Worm (Caenorhabditis elegans) whole organism, L1 larva: ENCODE results near the gene F44A6.3.

Experiments used
- C16A3.4 ChIP-seq: fragments of 150-350 bp; optimal IDR thresholded peaks from 2 replicates; lab custom pipeline; 2014; ENCODE audit warnings: missing biosample characterization, missing genetic modification characterization
- F16B12.6 ChIP-seq: fragments of 150-350 bp; optimal IDR thresholded peaks from 2 replicates; lab custom pipeline; 2014; ENCODE audit warnings: missing biosample characterization, missing genetic modification characterization
- alr-1 ChIP-seq: fragments of 200-800 bp; sonication (Bioruptor generic); optimal IDR thresholded peaks from 2 replicates; lab custom pipeline; 2018; ENCODE audit warnings: borderline replicate concordance, mild to moderate bottlenecking, missing genetic modification characterization, missing compliant biosample characterization
- ama-1 ChIP-seq: fragments of 150-350 bp; optimal IDR thresholded peaks from 2 replicates; lab custom pipeline; 2014
- blmp-1 ChIP-seq: fragments of 150-350 bp; optimal IDR thresholded peaks from 2 replicates; lab custom pipeline; 2014; ENCODE audit warnings: missing biosample characterization, missing genetic modification characterization
- ceh-63 ChIP-seq: fragments of 200-800 bp; sonication (Bioruptor generic); optimal IDR thresholded peaks from 2 replicates; lab custom pipeline; 2018; ENCODE audit warnings: mild to moderate bottlenecking, missing genetic modification characterization, missing compliant biosample characterization
- ceh-82 ChIP-seq, 3 experiments: fragments of 150-350 bp in 1 of 3; sonication (generic microtip) in 2 of 3; optimal IDR thresholded peaks; 2 replicates each; lab custom pipeline; 2014 to 2017; ENCODE audit warnings: missing biosample characterization in 3 of 3, missing genetic modification characterization in 3 of 3
- dpl-1 ChIP-seq, 3 experiments: fragments of 150-350 bp in 2 of 3; sonication (generic microtip) in 1 of 3; optimal IDR thresholded peaks; 2 replicates each; lab custom pipeline; 2014 to 2017; ENCODE audit warnings: missing biosample characterization in 3 of 3, missing genetic modification characterization in 3 of 3, missing genetic modification reagents in 3 of 3
- dsc-1 ChIP-seq: sonication (generic microtip); optimal IDR thresholded peaks from 2 replicates; lab custom pipeline; 2016; ENCODE audit warnings: mild to moderate bottlenecking, missing genetic modification characterization, missing compliant biosample characterization
- efl-1 ChIP-seq, 4 experiments: fragments of 150-350 bp; optimal IDR thresholded peaks in 3 of 4; peaks in 1 of 4; 1 replicate in 1 of 4; 2 replicates in 3 of 4; lab custom pipeline; 2014; ENCODE audit warnings: missing biosample characterization in 2 of 4, missing genetic modification characterization in 2 of 4, missing genetic modification reagents in 2 of 4
- efl-3 ChIP-seq: fragments of 200-800 bp; sonication (Bioruptor generic); optimal IDR thresholded peaks from 2 replicates; lab custom pipeline; 2018; ENCODE audit warnings: mild to moderate bottlenecking, missing genetic modification characterization, missing compliant biosample characterization
- egl-13 ChIP-seq: sonication (generic microtip); optimal IDR thresholded peaks from 2 replicates; lab custom pipeline; 2016; ENCODE audit warnings: missing genotype, missing genetic modification reagents, missing genetic modification characterization, missing compliant biosample characterization
- egl-27 ChIP-seq, 2 experiments: fragments of 150-350 bp in 1 of 2; sonication (generic microtip); optimal IDR thresholded peaks; 3 replicates each; lab custom pipeline; 2017 to 2018; ENCODE audit warnings: missing biosample characterization in 2 of 2, missing genetic modification characterization in 2 of 2, missing genetic modification reagents in 2 of 2
- elt-2 ChIP-seq: sonication (generic microtip); optimal IDR thresholded peaks from 2 replicates; lab custom pipeline; 2016; ENCODE audit warnings: missing genetic modification characterization, mild to moderate bottlenecking, inconsistent platforms, missing compliant biosample characterization, missing genetic modification reagents
- ets-5 ChIP-seq: fragments of 200-800 bp; sonication (Bioruptor generic); IDR thresholded peaks from 2 replicates; pipeline ENCODE4 v1.3.6; 2022; ENCODE audit warnings: missing genetic modification characterization, missing compliant biosample characterization
- grh-1 ChIP-seq: fragments of 200-800 bp; sonication (Bioruptor generic); IDR thresholded peaks from 2 replicates; pipeline ENCODE4 v1.3.6; 2022; ENCODE audit warnings: missing genetic modification reagents, missing genetic modification characterization, missing compliant biosample characterization
- hlh-17 ChIP-seq: fragments of 200-800 bp; sonication (Bioruptor generic); optimal IDR thresholded peaks from 2 replicates; lab custom pipeline; 2018; ENCODE audit warnings: missing genetic modification characterization, mild to moderate bottlenecking, missing compliant biosample characterization, moderate library complexity, borderline replicate concordance
- isw-1 ChIP-seq: fragments of 200-800 bp; sonication (Bioruptor generic); IDR thresholded peaks from 2 replicates; pipeline ENCODE4 v1.3.6; 2022; ENCODE audit warnings: missing genetic modification characterization, missing compliant biosample characterization
- lin-15B ChIP-seq: fragments of 150-350 bp; sonication (generic microtip); optimal IDR thresholded peaks from 3 replicates; lab custom pipeline; 2014; ENCODE audit warnings: missing biosample characterization, missing genetic modification characterization
- lin-35 ChIP-seq, 2 experiments: fragments of 150-350 bp; optimal IDR thresholded peaks; 2 replicates each; lab custom pipeline; 2014; ENCODE audit warnings: missing biosample characterization in 2 of 2, missing genetic modification characterization in 2 of 2, missing genetic modification reagents in 2 of 2
- lin-39 ChIP-seq: fragments of 150-350 bp; optimal IDR thresholded peaks from 2 replicates; lab custom pipeline; 2014; ENCODE audit warnings: missing biosample characterization, missing genetic modification reagents, missing genetic modification characterization
- lir-3 ChIP-seq: sonication (generic microtip); optimal IDR thresholded peaks from 2 replicates; lab custom pipeline; 2016; ENCODE audit warnings: mild to moderate bottlenecking, missing genetic modification characterization, moderate library complexity, missing compliant biosample characterization; ENCODE audit not compliant: poor library complexity
- lsy-2 ChIP-seq, 2 experiments: fragments of 150-350 bp; optimal IDR thresholded peaks; 2 replicates each; lab custom pipeline; 2014; ENCODE audit warnings: missing biosample characterization in 2 of 2, missing genetic modification characterization in 2 of 2
- mab-9 ChIP-seq: fragments of 200-800 bp; sonication (Bioruptor generic); IDR thresholded peaks from 2 replicates; pipeline ENCODE4 v1.3.6; 2022; ENCODE audit warnings: missing genetic modification reagents, missing genetic modification characterization, missing compliant biosample characterization
- mdl-1 ChIP-seq, 2 experiments: fragments of 150-350 bp; optimal IDR thresholded peaks; 2 replicates each; lab custom pipeline; 2014 to 2017; ENCODE audit warnings: missing biosample characterization in 2 of 2, missing genetic modification characterization in 2 of 2, inconsistent platforms in 1 of 2
- nhr-11 ChIP-seq: fragments of 150-350 bp; optimal IDR thresholded peaks from 2 replicates; lab custom pipeline; 2014; ENCODE audit warnings: missing biosample characterization, missing genetic modification characterization
- nhr-20 ChIP-seq: sonication (generic microtip); optimal IDR thresholded peaks from 2 replicates; lab custom pipeline; 2016; ENCODE audit warnings: mild to moderate bottlenecking, missing genetic modification characterization, missing compliant biosample characterization
- nhr-47 ChIP-seq: sonication (generic microtip); optimal IDR thresholded peaks from 2 replicates; lab custom pipeline; 2016; ENCODE audit warnings: mild to moderate bottlenecking, missing genetic modification characterization, moderate library complexity, missing compliant biosample characterization
- nhr-71 ChIP-seq: sonication (generic microtip); optimal IDR thresholded peaks from 2 replicates; lab custom pipeline; 2016; ENCODE audit warnings: mild to moderate bottlenecking, missing genetic modification characterization, moderate library complexity, missing compliant biosample characterization
- nhr-76 ChIP-seq: sonication (generic microtip); optimal IDR thresholded peaks from 2 replicates; lab custom pipeline; 2017; ENCODE audit warnings: missing biosample characterization, missing genetic modification characterization
- nhr-77 ChIP-seq: fragments of 150-350 bp; optimal IDR thresholded peaks from 2 replicates; lab custom pipeline; 2014; ENCODE audit warnings: missing biosample characterization, missing genetic modification characterization
- nhr-90 ChIP-seq: sonication (generic microtip); optimal IDR thresholded peaks from 2 replicates; lab custom pipeline; 2016; ENCODE audit warnings: mild to moderate bottlenecking, missing genetic modification characterization, missing compliant biosample characterization; ENCODE audit not compliant: poor library complexity
- pag-3 ChIP-seq: sonication (generic microtip); optimal IDR thresholded peaks from 2 replicates; lab custom pipeline; 2017; ENCODE audit warnings: missing genetic modification characterization, mild to moderate bottlenecking, missing compliant biosample characterization, antibody characterized with exemption, borderline replicate concordance; ENCODE audit not compliant: insufficient read depth
- pqm-1 ChIP-seq: sonication (generic microtip); optimal IDR thresholded peaks from 3 replicates; lab custom pipeline; 2017; ENCODE audit warnings: missing biosample characterization, missing genetic modification characterization
- rnt-1 ChIP-seq: sonication (generic microtip); optimal IDR thresholded peaks from 2 replicates; lab custom pipeline; 2016; ENCODE audit warnings: mild to moderate bottlenecking, missing genetic modification characterization, moderate library complexity, missing compliant biosample characterization
- skn-1 ChIP-seq: fragments of 150-350 bp; optimal IDR thresholded peaks from 2 replicates; lab custom pipeline; 2014; ENCODE audit warnings: missing biosample characterization, missing genetic modification characterization
- snu-23 ChIP-seq: sonication (generic microtip); optimal IDR thresholded peaks from 2 replicates; lab custom pipeline; 2016; ENCODE audit warnings: missing genetic modification characterization, missing compliant biosample characterization
- sup-37 ChIP-seq: fragments of 200-800 bp; sonication (Bioruptor generic); optimal IDR thresholded peaks from 2 replicates; lab custom pipeline; 2018; ENCODE audit warnings: mild to moderate bottlenecking, missing genetic modification characterization, missing compliant biosample characterization
- swsn-7 ChIP-seq: sonication (generic microtip); optimal IDR thresholded peaks from 2 replicates; lab custom pipeline; 2016; ENCODE audit warnings: missing genetic modification characterization, missing compliant biosample characterization
- unc-130 ChIP-seq: fragments of 150-350 bp; optimal IDR thresholded peaks from 2 replicates; lab custom pipeline; 2017; ENCODE audit warnings: missing biosample characterization, missing genetic modification characterization, inconsistent platforms
- unc-30 ChIP-seq: sonication (generic microtip); optimal IDR thresholded peaks from 2 replicates; lab custom pipeline; 2017; ENCODE audit warnings: missing biosample characterization, missing genetic modification characterization
- unc-86 ChIP-seq: sonication (generic microtip); optimal IDR thresholded peaks from 2 replicates; lab custom pipeline; 2016; ENCODE audit warnings: missing genetic modification characterization, missing compliant biosample characterization
- vab-15 ChIP-seq: sonication (generic microtip); optimal IDR thresholded peaks from 2 replicates; lab custom pipeline; 2017; ENCODE audit warnings: missing genotype, mild to moderate bottlenecking, missing genetic modification characterization, missing compliant biosample characterization
- zag-1 ChIP-seq: fragments of 150-350 bp; optimal IDR thresholded peaks from 2 replicates; lab custom pipeline; 2014; ENCODE audit warnings: missing biosample characterization, missing genetic modification characterization
- ztf-11 ChIP-seq, 2 experiments: sonication (generic microtip); optimal IDR thresholded peaks; 2 replicates each; lab custom pipeline; 2016 to 2017; ENCODE audit warnings: missing genetic modification characterization in 2 of 2, missing biosample characterization in 1 of 2, missing compliant biosample characterization in 1 of 2
- ztf-4 ChIP-seq: fragments of 150-350 bp; optimal IDR thresholded peaks from 2 replicates; lab custom pipeline; 2014; ENCODE audit warnings: missing biosample characterization, missing genetic modification characterization

Gene F44A6.3

ce11 chrX:10216344-10216743 lies 3.8 kb downstream of the F44A6.3 start:
- no peak for TF ChIP-seq hlh-17 (GFP tag; lab: Kevin White, UChicago)
- TF ChIP-seq elt-2 (tag; lab: Kevin White, UChicago): peak; percentile 55
- TF ChIP-seq lin-35 (GFP tag; optimal IDR thresholded peaks at IDR 0.05; lab: Kevin White, UChicago): peak in 1 of 2 experiments; percentile 31
- peak; percentile 8 for TF ChIP-seq nhr-71
- no peak for TF ChIP-seq nhr-47
- TF ChIP-seq mdl-1 (tag; optimal IDR thresholded peaks at IDR 0.05; lab: Kevin White, UChicago): no peak
- no peak for TF ChIP-seq sup-37 (GFP tag; lab: Kevin White, UChicago)
- no peak for TF ChIP-seq nhr-77
- TF ChIP-seq lin-15B (tag; lab: Kevin White, UChicago): no peak
- TF ChIP-seq lin-39 (tag; lab: Kevin White, UChicago): no peak
- no peak for TF ChIP-seq lir-3 (tag; lab: Kevin White, UChicago)
- TF ChIP-seq nhr-20 (tag; lab: Kevin White, UChicago): peak; percentile 8
- no peak for TF ChIP-seq efl-1 (optimal IDR thresholded peaks at IDR 0.05; lab: Kevin White, UChicago)
- peak in 1 of 2 experiments; percentile 61 for TF ChIP-seq efl-1 (GFP tag; optimal IDR thresholded peaks at IDR 0.05 in 1 of 2; lab: Kevin White, UChicago)

ce11 chrX:10216857-10217256 lies 4.3 kb downstream of the F44A6.3 start:
- TF ChIP-seq elt-2 (tag; lab: Kevin White, UChicago) (peak; percentile 15), blmp-1 (tag; lab: Kevin White, UChicago) (no peak), ztf-4 (tag; lab: Kevin White, UChicago) (peak; percentile 52), dsc-1 (peak; percentile 21), lin-39 (tag; lab: Kevin White, UChicago) (no peak), ama-1 (peak; percentile 12), hlh-17 (GFP tag; lab: Kevin White, UChicago) (no peak)
- TF ChIP-seq, all 84 proteins: peak for 4

DNA sequence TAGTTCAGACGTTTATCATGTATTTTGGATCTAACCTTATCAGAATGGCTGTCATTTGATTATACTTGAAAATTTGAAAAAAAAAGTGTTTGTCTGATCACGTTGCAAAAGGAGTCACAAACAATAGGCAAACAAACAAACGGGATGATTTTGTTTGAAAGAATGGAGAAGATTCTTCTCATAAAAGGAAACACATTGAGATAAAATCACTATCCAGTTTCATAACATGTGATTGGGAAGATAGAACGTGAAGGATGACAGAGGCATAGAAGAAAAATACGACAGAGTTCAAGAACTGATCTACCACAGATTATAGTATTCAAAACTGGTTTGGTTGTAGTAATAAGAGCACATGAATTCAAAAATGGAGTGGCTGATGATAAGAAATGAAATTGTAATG lies 6.2 kb downstream of the F44A6.3 start, which contains the start of gene F44A6.5:
Gene F44A6.5, minus strand, starts transcription at position 151 of the 400 bp plus-strand sequence.
- peak; percentile 79 for TF ChIP-seq elt-2 (tag; lab: Kevin White, UChicago)
- no peak for TF ChIP-seq ceh-82 (tag; optimal IDR thresholded peaks at IDR 0.05; lab: Kevin White, UChicago)
- no peak for TF ChIP-seq isw-1 (GFP tag; lab: Robert Waterston, UW)
- TF ChIP-seq lsy-2 (tag; optimal IDR thresholded peaks at IDR 0.05; lab: Kevin White, UChicago): peak in 1 of 2 experiments; percentile 17
- TF ChIP-seq ceh-63: no peak
- TF ChIP-seq ztf-11 (tag; optimal IDR thresholded peaks at IDR 0.05; lab: Kevin White, UChicago): no peak
- no peak for TF ChIP-seq alr-1 (tag; lab: Kevin White, UChicago)
- TF ChIP-seq pqm-1 (tag; lab: Kevin White, UChicago): no peak
- TF ChIP-seq unc-130: peak; percentile 27
- no peak for TF ChIP-seq sup-37 (GFP tag; lab: Kevin White, UChicago)
- TF ChIP-seq C16A3.4: no peak
- TF ChIP-seq egl-27 (tag; optimal IDR thresholded peaks at IDR 0.05; lab: Kevin White, UChicago): no peak
- no peak for TF ChIP-seq unc-86
- TF ChIP-seq mab-9 (GFP tag; lab: Robert Waterston, UW): no peak
- no peak for TF ChIP-seq vab-15 (tag; lab: Kevin White, UChicago)
- no peak for TF ChIP-seq lin-39 (tag; lab: Kevin White, UChicago)
- no peak for TF ChIP-seq egl-13 (tag; lab: Kevin White, UChicago)
- no peak for TF ChIP-seq swsn-7 (tag; lab: Kevin White, UChicago)
- no peak for TF ChIP-seq unc-30
- peak; percentile 60 for TF ChIP-seq snu-23 (GFP tag; lab: Kevin White, UChicago)
- TF ChIP-seq nhr-76: no peak
- no peak for TF ChIP-seq F16B12.6
- no peak for TF ChIP-seq lir-3 (tag; lab: Kevin White, UChicago)
- TF ChIP-seq grh-1 (GFP tag; lab: Robert Waterston, UW): peak; percentile 75
- TF ChIP-seq zag-1 (tag; lab: Kevin White, UChicago): no peak
- no peak for TF ChIP-seq dsc-1
- no peak for TF ChIP-seq ets-5 (GFP tag; lab: Robert Waterston, UW)
- TF ChIP-seq nhr-90: peak; percentile 71
- TF ChIP-seq rnt-1: no peak
- TF ChIP-seq skn-1 (tag; lab: Kevin White, UChicago): no peak
- no peak for TF ChIP-seq dpl-1 (GFP tag; optimal IDR thresholded peaks at IDR 0.05; lab: Kevin White, UChicago)
- peak; percentile 40 for TF ChIP-seq blmp-1 (tag; lab: Kevin White, UChicago)
- TF ChIP-seq efl-3: no peak
- TF ChIP-seq pag-3 (tag; lab: Kevin White, UChicago): no peak
- peak; percentile 79 for TF ChIP-seq nhr-71
- TF ChIP-seq nhr-11 (tag; lab: Kevin White, UChicago): no peak
- TF ChIP-seq ztf-4 (tag; lab: Kevin White, UChicago): peak; percentile 64
